Fruit fly (Drosophila melanogaster): ENCODE data around the gene Gale.
A peak's percentile ranks its signal among the peaks of the same experiment; 100 is the strongest.

The Gale gene

dm6 chr3L:633272-634254 lies 14.8 kb upstream of the Gale start (continued):
- peak; percentile 52 to 72 for TF ChIP-seq salr (GFP tag; optimal IDR thresholded peaks at IDR 0.05)
- peak in 1 of 2 experiments; percentile 51 for TF ChIP-seq ss (GFP tag; optimal IDR thresholded peaks at IDR 0.05)
- TF ChIP-seq CG3032 (tag; optimal IDR thresholded peaks at IDR 0.05) = peak; percentile 49
- peak; percentile 44 for TF ChIP-seq CG34406 (GFP tag; optimal IDR thresholded peaks at IDR 0.05)
- TF ChIP-seq OdsH (GFP tag; optimal IDR thresholded peaks at IDR 0.05) = peak; percentile 82
- peak; percentile 48 for TF ChIP-seq Smox (GFP tag; optimal IDR thresholded peaks at IDR 0.05)
- TF ChIP-seq Lpt (GFP tag; optimal IDR thresholded peaks at IDR 0.05) = peak; percentile 85
- peak; percentile 37 for TF ChIP-seq CG8319 (GFP tag; optimal IDR thresholded peaks at IDR 0.05)
- TF ChIP-seq CG3919 (GFP tag; optimal IDR thresholded peaks at IDR 0.05) = peak; percentile 81
- peak; percentile 81 for TF ChIP-seq pdm3 (GFP tag; optimal IDR thresholded peaks at IDR 0.05)

DNA sequence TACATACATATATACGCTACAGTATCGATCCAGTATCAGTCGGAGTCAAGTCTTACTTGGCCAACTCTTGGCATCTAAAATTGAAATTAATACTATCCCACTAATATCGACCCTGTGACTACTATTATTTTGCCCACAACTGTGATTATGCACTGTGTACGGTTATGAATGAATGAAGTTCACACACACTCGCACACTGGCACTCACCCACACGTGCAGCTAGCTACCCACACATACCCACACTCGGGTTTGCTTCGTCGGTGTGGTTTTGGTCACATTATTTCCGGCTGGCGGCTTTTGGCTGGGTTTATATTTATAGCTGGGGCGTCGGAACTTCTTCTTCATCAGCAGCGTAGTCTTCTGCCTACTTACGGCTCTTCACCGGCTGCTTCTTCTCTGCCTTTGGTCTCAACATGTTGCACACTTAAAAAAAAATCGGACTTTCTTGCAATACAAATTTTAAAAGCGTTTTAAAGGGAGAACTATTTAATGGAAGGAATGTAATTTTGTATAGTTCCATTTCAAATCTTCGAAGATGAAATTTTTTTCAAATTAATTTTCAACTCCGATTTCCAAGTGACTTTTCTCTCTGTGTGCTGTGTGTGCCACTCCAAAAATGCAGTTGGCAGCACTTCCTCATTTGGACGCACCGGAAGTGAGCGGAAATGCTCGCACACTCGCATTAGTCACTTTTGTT lies 13.9 kb upstream of the Gale start:
- TF ChIP-seq CG8119 (GFP tag; IDR thresholded peaks at IDR 0.05) (peak; percentile 93), Hr4 (GFP tag; optimal IDR thresholded peaks at IDR 0.05) (peak; percentile 95), CG31627 (GFP tag; optimal IDR thresholded peaks at IDR 0.05) (peak; percentile 80), Ets96B (tag; optimal IDR thresholded peaks at IDR 0.05) (peak; percentile 74), Hr38 (GFP tag; optimal IDR thresholded peaks at IDR 0.05) (no peak), Sox14 (GFP tag; optimal IDR thresholded peaks at IDR 0.05) (peak; percentile 83), Eip78C (GFP tag) (peak; percentile 93), CG10669 (GFP tag; optimal IDR thresholded peaks at IDR 0.05) (peak; percentile 80), net (GFP tag; optimal IDR thresholded peaks at IDR 0.05) (peak; percentile 89), CG7368 (GFP tag; optimal IDR thresholded peaks at IDR 0.05) (peak; percentile 83), achi (GFP tag; optimal IDR thresholded peaks at IDR 0.05) (peak; percentile 86), CG6808 (GFP tag; optimal IDR thresholded peaks at IDR 0.05) (peak; percentile 64), Met (GFP tag; optimal IDR thresholded peaks at IDR 0.05) (peak; percentile 80), Eip93F (GFP tag; optimal IDR thresholded peaks at IDR 0.05) (no peak), Sox102F (GFP tag; optimal IDR thresholded peaks at IDR 0.05) (peak; percentile 77), cyc (GFP tag; optimal IDR thresholded peaks at IDR 0.05) (peak; percentile 81), Ets21C (GFP tag; optimal IDR thresholded peaks at IDR 0.05) (peak; percentile 69), fkh (GFP tag; optimal IDR thresholded peaks at IDR 0.05) (peak; percentile 27), Gug (GFP tag; IDR thresholded peaks at IDR 0.05) (peak; percentile 85), CG11902 (GFP tag; optimal IDR thresholded peaks at IDR 0.05) (peak; percentile 70), svp (GFP tag) (peak; percentile 89), CG32006 (GFP tag; optimal IDR thresholded peaks at IDR 0.05) (peak; percentile 94), CG1621 (tag; optimal IDR thresholded peaks at IDR 0.05) (peak; percentile 54), Blimp-1 (GFP tag; optimal IDR thresholded peaks at IDR 0.05) (peak; percentile 26), OdsH (GFP tag; optimal IDR thresholded peaks at IDR 0.05) (peak; percentile 88), CG6792 (GFP tag; optimal IDR thresholded peaks at IDR 0.05) (peak; percentile 79), CG8319 (GFP tag; optimal IDR thresholded peaks at IDR 0.05) (peak; percentile 57), salr (GFP tag; optimal IDR thresholded peaks at IDR 0.05) (peak; percentile 66 to 88), dac (GFP tag; optimal IDR thresholded peaks at IDR 0.05) (peak; percentile 70), CG11294 (GFP tag; IDR thresholded peaks at IDR 0.05) (peak; percentile 58; the same call in 1 of the 2 replicates), acj6 (GFP tag; optimal IDR thresholded peaks at IDR 0.05) (peak; percentile 82), vri (GFP tag; optimal IDR thresholded peaks at IDR 0.05) (peak; percentile 48), CG3032 (tag; optimal IDR thresholded peaks at IDR 0.05) (peak; percentile 71), ss (GFP tag; optimal IDR thresholded peaks at IDR 0.05) (peak; percentile 49 to 64), topi (GFP tag; optimal IDR thresholded peaks at IDR 0.05) (peak; percentile 79), Hr39 (GFP tag; optimal IDR thresholded peaks at IDR 0.05) (peak; percentile 81), CG10631 (GFP tag; optimal IDR thresholded peaks at IDR 0.05) (peak; percentile 84), CG6854 (GFP tag; optimal IDR thresholded peaks at IDR 0.05) (no peak), CG8632 (GFP tag; optimal IDR thresholded peaks at IDR 0.05) (peak; percentile 71), CG4318 (GFP tag; optimal IDR thresholded peaks at IDR 0.05) (peak; percentile 81), lz (GFP tag; optimal IDR thresholded peaks at IDR 0.05) (peak; percentile 77), CG34406 (GFP tag; optimal IDR thresholded peaks at IDR 0.05) (peak; percentile 73)

Data from whole organism, prepupa.